Worm (Caenorhabditis elegans): ENCODE data around the gene fbxc-25.

Gene fbxc-25

DNA sequence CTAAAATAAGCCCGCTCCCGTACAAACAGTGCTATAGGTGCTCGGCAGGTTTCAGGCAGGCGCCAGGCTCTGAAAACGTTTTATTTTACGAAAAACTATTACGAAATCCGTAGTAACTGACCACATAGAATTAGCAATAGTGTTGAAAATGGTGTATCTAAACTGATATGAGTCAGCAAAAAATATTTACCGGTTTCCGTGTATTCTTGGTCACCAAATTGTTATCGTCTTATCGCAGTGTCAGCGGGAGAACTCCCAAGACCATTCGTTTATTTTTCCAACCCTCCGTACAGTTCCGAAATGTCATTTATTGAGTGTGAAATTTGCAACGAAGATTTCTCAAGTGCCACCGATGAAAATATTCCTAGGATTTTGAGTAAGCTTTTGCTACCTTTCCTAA lies 36.2 kb upstream of the fbxc-25 start, which contains the start of gene F43C11.8:
Gene F43C11.8 (plus strand): TSS at position 301 of the 400 bp plus-strand sequence.
- peak; percentile 1 for TF ChIP-seq fos-1 (tag; optimal IDR thresholded peaks at IDR 0.05)
- no peak for TF ChIP-seq zag-1 (tag; optimal IDR thresholded peaks at IDR 0.05)

DNA sequence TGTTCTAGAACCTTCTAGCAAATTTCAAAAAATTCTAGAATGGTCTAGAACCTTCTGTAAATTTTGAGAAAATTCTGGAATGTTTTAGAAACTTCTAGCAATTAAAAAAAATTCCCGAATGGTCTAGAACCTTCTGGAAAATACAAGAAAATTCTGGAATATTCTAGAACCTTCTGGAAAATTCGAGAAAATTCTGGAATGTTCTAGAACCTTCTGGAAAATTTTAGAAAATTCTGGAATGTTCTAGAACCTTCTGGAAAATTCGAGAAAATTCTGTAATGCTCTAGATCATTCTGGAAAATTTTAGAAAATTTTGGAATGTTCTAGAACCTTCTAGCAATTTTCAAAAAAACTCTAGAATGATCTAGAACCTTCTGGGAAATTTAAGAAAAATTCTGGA lies 34.4 kb upstream of the fbxc-25 start:
- no peak for TF ChIP-seq egl-27 (tag; optimal IDR thresholded peaks at IDR 0.05)
- no peak for TF ChIP-seq ceh-82 (tag; optimal IDR thresholded peaks at IDR 0.05)
- TF ChIP-seq ztf-11 (tag; optimal IDR thresholded peaks at IDR 0.05) = no peak
- TF ChIP-seq mbf-1 (tag; optimal IDR thresholded peaks at IDR 0.05) = no peak
- no peak for TF ChIP-seq skn-1 (tag; optimal IDR thresholded peaks at IDR 0.05)
- no peak for TF ChIP-seq R02D3.7 (tag; optimal IDR thresholded peaks at IDR 0.05)
- no peak for TF ChIP-seq nhr-23 (tag; optimal IDR thresholded peaks at IDR 0.05)
- no peak for TF ChIP-seq C34F6.9 (tag; optimal IDR thresholded peaks at IDR 0.05)
- TF ChIP-seq nhr-25 (tag; optimal IDR thresholded peaks at IDR 0.05) = no peak
- TF ChIP-seq F13H6.1 (tag; optimal IDR thresholded peaks at IDR 0.05) = no peak
- TF ChIP-seq sma-9 (GFP tag; optimal IDR thresholded peaks at IDR 0.05) = no peak
- TF ChIP-seq sma-9 (tag; optimal IDR thresholded peaks at IDR 0.05) = no peak
- TF ChIP-seq ztf-1 (GFP tag; conservative IDR thresholded peaks at IDR 0.05) = no peak

DNA sequence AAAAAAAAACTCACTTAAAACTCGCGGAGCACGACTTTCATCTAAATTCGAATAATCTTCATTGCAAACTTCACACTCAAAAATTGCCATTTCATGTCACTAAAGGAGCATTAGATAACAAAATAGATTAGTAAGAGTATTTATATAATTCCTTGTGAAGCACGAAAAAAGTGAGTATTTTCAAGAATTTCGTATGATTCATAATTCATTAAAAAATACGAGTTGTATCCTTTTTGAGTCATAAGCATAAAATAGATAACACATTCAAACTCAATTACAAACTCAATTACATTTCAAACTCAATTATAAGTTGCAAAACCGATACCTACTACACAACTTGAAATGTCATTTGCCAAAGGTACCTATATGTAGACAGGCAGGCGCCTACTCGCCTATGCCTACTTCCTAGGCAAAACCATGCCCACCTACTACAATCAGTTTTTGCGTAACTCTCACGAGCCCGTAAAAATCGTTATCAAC lies 32.9 kb upstream of the fbxc-25 start, which contains the start of the genes ZK1240.8 and ZK1240.1:
Gene ZK1240.8 (minus strand): TSS at position 101 of the 480 bp plus-strand sequence.
Gene ZK1240.1 (plus strand): TSS at position 430 of the 480 bp plus-strand sequence.
- TF ChIP-seq R02D3.7 (tag; optimal IDR thresholded peaks at IDR 0.05) (no peak), F13H6.1 (tag; optimal IDR thresholded peaks at IDR 0.05) (no peak), dmd-4 (tag; optimal IDR thresholded peaks at IDR 0.05) (no peak), mbf-1 (tag; optimal IDR thresholded peaks at IDR 0.05) (no peak), skn-1 (tag; optimal IDR thresholded peaks at IDR 0.05) (no peak), nhr-129 (tag; optimal IDR thresholded peaks at IDR 0.05) (no peak), unc-39 (tag; optimal IDR thresholded peaks at IDR 0.05) (no peak), nhr-11 (tag; optimal IDR thresholded peaks at IDR 0.05) (no peak), sem-4 (tag; optimal IDR thresholded peaks at IDR 0.05) (no peak)

DNA sequence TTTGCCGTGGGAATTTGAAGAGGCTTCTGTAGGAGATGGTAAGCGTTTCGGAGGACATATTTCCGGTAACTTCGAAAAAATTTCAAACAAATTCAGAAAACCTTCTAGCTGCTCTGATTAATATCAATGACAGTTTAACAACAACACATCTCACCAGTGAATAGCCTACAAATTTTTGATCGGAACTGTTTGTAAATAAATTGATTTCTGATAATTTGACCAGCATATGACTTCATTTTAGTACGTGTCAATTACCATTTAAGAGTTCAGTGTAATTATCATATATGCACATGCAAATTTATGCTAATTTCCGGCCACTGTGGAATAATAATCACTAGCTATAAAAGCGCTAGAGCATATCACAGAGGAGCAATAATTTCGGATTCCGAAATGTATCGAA lies 28.9 kb upstream of the fbxc-25 start, which contains the start of gene ZK1240.11:
Gene ZK1240.11 (plus strand): TSS at position 301 of the 400 bp plus-strand sequence.
- TF ChIP-seq blmp-1 (tag; optimal IDR thresholded peaks at IDR 0.05; ENCODE audit: insufficient read depth) = no peak
- TF ChIP-seq F13H6.1 (tag; optimal IDR thresholded peaks at IDR 0.05) = no peak

DNA sequence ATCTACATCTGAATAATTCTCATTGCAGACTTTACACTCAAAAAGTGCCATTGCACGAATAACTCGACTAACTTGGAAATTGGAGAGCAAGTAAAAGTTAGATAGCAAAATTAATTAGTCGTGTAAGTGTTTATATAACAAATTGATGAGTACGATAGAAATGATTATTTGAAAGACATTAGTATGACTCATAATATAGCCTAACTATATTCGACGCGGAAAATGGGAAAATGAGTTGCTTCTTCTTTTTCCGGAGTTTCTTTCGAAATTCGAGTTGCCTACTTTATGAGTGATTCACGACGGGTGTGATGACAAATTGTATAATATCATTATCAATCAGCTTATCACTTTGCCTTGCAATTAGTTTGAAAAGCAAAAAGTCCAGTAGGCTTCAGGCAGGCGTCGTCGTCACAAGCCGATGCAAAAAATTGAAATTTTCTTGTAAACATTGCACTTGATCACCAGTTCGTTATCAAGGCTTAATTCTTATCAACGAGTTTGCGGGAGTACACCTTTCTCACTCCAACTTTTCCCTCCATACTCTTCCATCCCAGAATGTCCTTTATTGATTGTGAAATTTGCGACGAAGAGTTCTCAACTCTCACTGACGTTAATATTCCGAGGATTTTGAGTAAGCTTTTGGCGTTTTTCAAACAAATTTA lies 26.9 kb upstream of the fbxc-25 start, which contains the start of the genes ZK1240.6 and ZK1240.2:
Gene ZK1240.6 (minus strand): TSS at position 51 of the 662 bp plus-strand sequence.
Gene ZK1240.2 (plus strand): TSS at position 520 of the 662 bp plus-strand sequence.
- TF ChIP-seq sma-9 (GFP tag; optimal IDR thresholded peaks at IDR 0.05) = peak; percentile 21
- no peak for TF ChIP-seq sma-9 (tag; optimal IDR thresholded peaks at IDR 0.05)
- no peak for TF ChIP-seq sem-4 (tag; optimal IDR thresholded peaks at IDR 0.05)
- TF ChIP-seq C34F6.9 (tag; optimal IDR thresholded peaks at IDR 0.05) = no peak
- no peak for TF ChIP-seq ztf-11 (tag; optimal IDR thresholded peaks at IDR 0.05)
- TF ChIP-seq fos-1 (tag; optimal IDR thresholded peaks at IDR 0.05) = peak; percentile 76

DNA sequence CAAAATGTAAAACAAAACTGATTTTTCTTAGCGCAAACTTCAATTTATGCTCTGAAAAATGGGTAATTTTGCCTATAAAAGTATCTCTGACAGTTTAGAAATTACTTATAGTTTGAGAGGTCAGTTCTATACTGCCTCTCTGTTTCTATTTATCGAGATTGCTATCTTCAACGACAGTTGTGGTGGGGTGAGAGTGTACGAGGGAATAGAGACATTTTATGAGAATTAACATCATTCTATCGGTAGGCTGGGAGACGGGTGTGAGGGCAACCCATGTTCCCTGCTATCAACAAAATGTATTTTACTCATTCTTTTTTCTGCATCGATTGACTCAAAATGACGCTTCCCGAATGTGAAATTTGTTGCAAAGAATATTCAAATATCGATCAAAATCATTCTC lies 24.0 kb upstream of the fbxc-25 start, which contains the start of gene ZK1240.3:
Gene ZK1240.3 (plus strand): TSS at position 238 of the 400 bp plus-strand sequence.
- peak; percentile 87 for TF ChIP-seq fos-1 (tag; optimal IDR thresholded peaks at IDR 0.05)
- no peak for TF ChIP-seq dmd-4 (tag; optimal IDR thresholded peaks at IDR 0.05)

DNA sequence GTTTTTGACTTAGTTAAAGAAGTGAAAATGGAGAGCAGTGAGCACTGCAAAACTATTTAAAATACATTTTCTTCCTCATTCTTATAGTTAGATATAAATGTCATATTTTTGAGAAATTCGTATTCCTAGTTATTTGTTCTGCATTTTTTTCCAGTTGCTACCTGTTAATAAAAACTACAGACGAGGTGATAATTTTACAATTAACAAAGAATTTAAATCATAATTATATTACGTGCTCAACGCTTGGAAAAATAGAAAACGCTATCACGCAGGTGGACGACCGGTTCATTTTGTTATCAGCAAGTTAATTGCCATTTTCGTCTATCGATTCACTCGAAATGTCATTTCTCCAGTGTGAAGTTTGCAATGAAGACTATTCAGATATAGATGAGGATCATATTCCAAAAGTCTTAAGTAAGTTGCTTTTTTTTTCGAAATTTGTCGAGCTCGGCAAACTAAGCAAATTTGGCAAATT lies 21.9 kb upstream of the fbxc-25 start, which contains the start of the genes ZK1240.5 and ZK1240.9:
Gene ZK1240.5 (minus strand): TSS at position 51 of the 475 bp plus-strand sequence.
Gene ZK1240.9 (plus strand): TSS at position 307 of the 475 bp plus-strand sequence.
- no peak for TF ChIP-seq unc-55 (GFP tag; optimal IDR thresholded peaks at IDR 0.05)
- no peak for TF ChIP-seq sem-4 (tag; optimal IDR thresholded peaks at IDR 0.05)
- no peak for TF ChIP-seq mdl-1 (tag; optimal IDR thresholded peaks at IDR 0.05)
- TF ChIP-seq fos-1 (tag; optimal IDR thresholded peaks at IDR 0.05) = peak; percentile 21
- TF ChIP-seq nhr-23 (tag; optimal IDR thresholded peaks at IDR 0.05) = no peak
- no peak for TF ChIP-seq R02D3.7 (tag; optimal IDR thresholded peaks at IDR 0.05)

DNA sequence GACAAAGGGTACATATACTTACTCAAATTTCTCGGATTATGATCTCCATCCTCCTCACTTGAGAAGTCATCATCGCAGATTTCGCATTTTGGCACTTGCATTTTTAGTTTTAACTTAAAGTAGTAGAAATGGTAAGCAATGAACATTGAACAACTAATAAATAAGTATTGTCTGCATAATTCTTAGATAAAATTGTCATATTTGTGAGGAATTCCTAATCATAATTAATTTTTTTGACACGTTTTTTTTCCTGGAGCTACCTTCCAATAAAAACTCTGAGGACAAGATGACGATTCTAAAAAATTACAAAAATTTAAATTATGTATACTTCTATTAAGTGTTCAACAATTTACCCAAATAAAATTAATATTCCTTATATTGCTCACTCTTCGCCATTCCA lies 16.7 kb upstream of the fbxc-25 start, which contains the start of the genes trim-21 and B0281.1:
Gene trim-21 (minus strand): TSS at position 101 of the 400 bp plus-strand sequence.
Gene B0281.1 (plus strand): TSS at position 321 of the 400 bp plus-strand sequence.
- TF ChIP-seq ztf-11 (tag; optimal IDR thresholded peaks at IDR 0.05) = no peak
- no peak for TF ChIP-seq peb-1 (tag; optimal IDR thresholded peaks at IDR 0.05)
- no peak for TF ChIP-seq nhr-6 (tag; optimal IDR thresholded peaks at IDR 0.05)
- TF ChIP-seq egl-27 (tag; optimal IDR thresholded peaks at IDR 0.05) = no peak
- no peak for TF ChIP-seq ztf-1 (GFP tag; conservative IDR thresholded peaks at IDR 0.05)
- TF ChIP-seq ZK546.5 (tag; optimal IDR thresholded peaks at IDR 0.05) = no peak
- TF ChIP-seq nhr-23 (tag; optimal IDR thresholded peaks at IDR 0.05) = no peak
- no peak for TF ChIP-seq unc-62 (GFP tag; optimal IDR thresholded peaks at IDR 0.05)
